Fruit fly (Drosophila melanogaster) Kc167 (cell line): Measurements from ENCODE around the gene nxf2.

ENCODE experiments used
- Myc ChIP-seq: fragments of >200 bp; optimal IDR thresholded peaks from 2 replicates; lab custom pipeline; 2017; ENCODE audit warnings: missing external identifiers
- Sin3A ChIP-seq: fragments of >200 bp; optimal IDR thresholded peaks from 2 replicates; lab custom pipeline; 2018; ENCODE audit warnings: missing external identifiers
- h ChIP-seq: fragments of >200 bp; optimal IDR thresholded peaks from 3 replicates; lab custom pipeline; 2018; ENCODE audit warnings: missing external identifiers
- insv ChIP-seq: fragments of >200 bp; optimal IDR thresholded peaks from 3 replicates; lab custom pipeline; 2018; ENCODE audit warnings: missing external identifiers
- psq ChIP-seq: fragments of >200 bp; optimal IDR thresholded peaks from 2 replicates; lab custom pipeline; 2017; ENCODE audit warnings: missing external identifiers
- ttk ChIP-seq: sonication (Bioruptor generic); optimal IDR thresholded peaks from 2 replicates; lab custom pipeline; 2017; ENCODE audit warnings: missing external identifiers

DNA sequence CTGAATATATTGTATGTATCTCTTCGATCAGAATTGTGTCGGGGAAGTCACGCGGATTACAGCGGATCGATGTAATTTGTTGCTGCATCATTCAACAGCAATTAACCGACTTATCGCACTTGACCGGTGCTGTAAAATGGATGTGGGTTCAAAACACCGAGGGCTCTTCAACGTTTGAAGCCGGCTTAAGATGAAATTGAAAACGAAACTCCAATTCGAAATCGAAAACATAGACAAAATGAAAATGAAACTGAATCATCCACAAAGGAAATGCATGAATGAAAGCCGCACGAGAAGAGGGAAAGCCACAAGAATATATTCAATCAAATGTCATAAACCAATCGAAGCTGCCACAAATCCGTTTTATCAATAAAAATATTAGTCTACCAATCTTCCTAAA is 33.9 kb downstream of the nxf2 start:
- no peak for TF ChIP-seq psq
- TF ChIP-seq insv (lab: Kevin White, UChicago), result no peak
- no peak for TF ChIP-seq Myc
- no peak for TF ChIP-seq h
- TF ChIP-seq Sin3A, result no peak
- TF ChIP-seq ttk (lab: Kevin White, UChicago), result no peak
